Fruit fly (Drosophila melanogaster) whole organism, adult: ENCODE data around the gene ZAP3.
A peak's percentile ranks its signal among the peaks of the same experiment; 100 is the strongest.

Source experiments
- CG11617 ChIP-seq: fragments of 200-800 bp; sonication (Bioruptor generic); optimal IDR thresholded peaks from 2 replicates; lab custom pipeline; 2017; ENCODE audit warnings: mild to moderate bottlenecking, missing biosample characterization, missing genetic modification reagents, missing genetic modification characterization
- CG12768 ChIP-seq: fragments of 200-800 bp; sonication (Bioruptor generic); optimal IDR thresholded peaks from 2 replicates; lab custom pipeline; 2017; ENCODE audit warnings: missing biosample characterization, missing genetic modification characterization, mild to moderate bottlenecking, moderate library complexity, missing genetic modification reagents
- CG14711 ChIP-seq: fragments of 200-800 bp; sonication (Bioruptor generic); optimal IDR thresholded peaks from 2 replicates; lab custom pipeline; 2018; ENCODE audit warnings: missing biosample characterization, mild to moderate bottlenecking, missing genetic modification characterization, moderate library complexity
- CG1620 ChIP-seq: fragments of 200-800 bp; sonication (Bioruptor generic); optimal IDR thresholded peaks from 2 replicates; lab custom pipeline; 2016; ENCODE audit warnings: missing biosample characterization, missing genetic modification characterization
- CG33017 ChIP-seq: fragments of 200-800 bp; sonication (Bioruptor generic); optimal IDR thresholded peaks from 2 replicates; lab custom pipeline; 2018; ENCODE audit warnings: missing biosample characterization, mild to moderate bottlenecking, missing genetic modification characterization, moderate library complexity
- CG5204 ChIP-seq: fragments of 200-800 bp; sonication (Bioruptor generic); optimal IDR thresholded peaks from 2 replicates; lab custom pipeline; 2016; ENCODE audit warnings: missing biosample characterization, missing genetic modification characterization
- CG7045 ChIP-seq: fragments of 200-800 bp; sonication (Bioruptor generic); optimal IDR thresholded peaks from 2 replicates; lab custom pipeline; 2017; ENCODE audit warnings: missing biosample characterization, mild to moderate bottlenecking, missing genetic modification characterization
- CG7101 ChIP-seq: fragments of 200-800 bp; sonication (Bioruptor generic); optimal IDR thresholded peaks from 2 replicates; lab custom pipeline; 2018; ENCODE audit warnings: missing biosample characterization, mild to moderate bottlenecking, missing genetic modification characterization, moderate library complexity
- Clk ChIP-seq: fragments of 200-800 bp; sonication (Bioruptor generic); optimal IDR thresholded peaks from 2 replicates; lab custom pipeline; 2017; ENCODE audit warnings: missing biosample characterization, missing genetic modification characterization
- Crg-1 ChIP-seq: fragments of 200-800 bp; sonication (Bioruptor generic); optimal IDR thresholded peaks from 2 replicates; lab custom pipeline; 2016; ENCODE audit warnings: missing biosample characterization, missing genetic modification characterization
- Hr96 ChIP-seq: fragments of 200-800 bp; sonication (Bioruptor generic); optimal IDR thresholded peaks from 2 replicates; lab custom pipeline; 2016; ENCODE audit warnings: missing biosample characterization, missing genetic modification characterization
- Mnt ChIP-seq: fragments of 200-800 bp; sonication (Bioruptor generic); optimal IDR thresholded peaks from 2 replicates; lab custom pipeline; 2016; ENCODE audit warnings: missing biosample characterization, mild to moderate bottlenecking, missing genetic modification characterization
- bab1 ChIP-seq: fragments of 200-800 bp; sonication (Bioruptor generic); optimal IDR thresholded peaks from 3 replicates; lab custom pipeline; 2019; ENCODE audit warnings: missing biosample characterization, mild to moderate bottlenecking, missing genetic modification characterization, moderate library complexity
- cic ChIP-seq: fragments of 200-800 bp; sonication (Bioruptor generic); optimal IDR thresholded peaks from 2 replicates; lab custom pipeline; 2017; ENCODE audit warnings: missing biosample characterization, mild to moderate bottlenecking, missing genetic modification characterization, moderate library complexity
- cnc ChIP-seq, 2 experiments: fragments of >200 bp; optimal IDR thresholded peaks; 2 replicates each; lab custom pipeline; 2017
- kay ChIP-seq: fragments of 200-800 bp; sonication (Bioruptor generic); peaks from one replicate; lab custom pipeline; 2016; ENCODE audit warnings: missing biosample characterization, missing genetic modification characterization, borderline replicate concordance
- ovo ChIP-seq: fragments of 200-800 bp; sonication (Bioruptor generic); optimal IDR thresholded peaks from 2 replicates; lab custom pipeline; 2016; ENCODE audit warnings: missing biosample characterization, missing genetic modification characterization
- pad ChIP-seq: fragments of 200-800 bp; sonication (Bioruptor generic); optimal IDR thresholded peaks from 3 replicates; lab custom pipeline; 2017; ENCODE audit warnings: missing biosample characterization, missing genetic modification characterization, mild to moderate bottlenecking, moderate library complexity, missing genetic modification reagents
- tj ChIP-seq: fragments of 200-800 bp; sonication (Bioruptor generic); optimal IDR thresholded peaks from 3 replicates; lab custom pipeline; 2017; ENCODE audit warnings: missing biosample characterization, mild to moderate bottlenecking, missing genetic modification characterization, moderate library complexity
- toe ChIP-seq: fragments of 200-800 bp; sonication (Bioruptor generic); optimal IDR thresholded peaks from 2 replicates; lab custom pipeline; 2016; ENCODE audit warnings: missing biosample characterization, missing genetic modification characterization

ZAP3 gene

dm6 chrX:10082185-10082949 lies at the start of gene ZAP3:
Gene ZAP3 (minus strand): TSS chrX:10082492.
- TF ChIP-seq tj (GFP tag; lab: Kevin White, UChicago) (no peak), CG5204 (GFP tag; lab: Kevin White, UChicago) (no peak), CG7045 (GFP tag; lab: Kevin White, UChicago) (no peak), cnc (optimal IDR thresholded peaks at IDR 0.05; lab: Kevin White, UChicago) (no peak), bab1 (peak; percentile 40)

dm6 chrX:10127204-10127603 lies 44.9 kb upstream of the ZAP3 start:
- TF ChIP-seq tj (GFP tag; lab: Kevin White, UChicago): no peak
- no peak for TF ChIP-seq CG11617 (GFP tag; lab: Kevin White, UChicago)
- no peak for TF ChIP-seq Crg-1 (GFP tag; lab: Kevin White, UChicago)
- TF ChIP-seq bab1: no peak
- TF ChIP-seq Hr96 (GFP tag; lab: Kevin White, UChicago): no peak

- TF ChIP-seq bab1 (peak; percentile 79), tj (GFP tag; lab: Kevin White, UChicago) (peak; percentile 57), toe (GFP tag; lab: Kevin White, UChicago) (no peak), CG14711 (peak; percentile 5)
These were observed 43.3 kb upstream of the ZAP3 start for dm6 chrX:10125629-10126028.

- TF ChIP-seq CG12768 (no peak), CG7045 (GFP tag; lab: Kevin White, UChicago) (no peak), tj (GFP tag; lab: Kevin White, UChicago) (no peak), kay (GFP tag; lab: Kevin White, UChicago) (no peak), toe (GFP tag; lab: Kevin White, UChicago) (no peak), Mnt (GFP tag; lab: Kevin White, UChicago) (no peak), Clk (GFP tag; lab: Kevin White, UChicago) (no peak), Crg-1 (GFP tag; lab: Kevin White, UChicago) (no peak), CG5204 (GFP tag; lab: Kevin White, UChicago) (no peak), Hr96 (GFP tag; lab: Kevin White, UChicago) (no peak), pad (GFP tag; lab: Kevin White, UChicago) (no peak), cnc (optimal IDR thresholded peaks at IDR 0.05; lab: Kevin White, UChicago) (no peak), CG14711 (no peak), CG11617 (GFP tag; lab: Kevin White, UChicago) (no peak), ovo (GFP tag; lab: Kevin White, UChicago) (no peak), CG7101 (no peak), bab1 (no peak), CG1620 (GFP tag; lab: Kevin White, UChicago) (no peak), cic (GFP tag; lab: Kevin White, UChicago) (no peak), CG33017 (tag; lab: Kevin White, UChicago) (no peak)
These were observed 36.0 kb upstream of the ZAP3 start for dm6 chrX:10118333-10118732.

- TF ChIP-seq Hr96 (GFP tag; lab: Kevin White, UChicago): no peak
- TF ChIP-seq toe (GFP tag; lab: Kevin White, UChicago): no peak
- no peak for TF ChIP-seq CG14711
- TF ChIP-seq Mnt (GFP tag; lab: Kevin White, UChicago): no peak
- TF ChIP-seq Clk (GFP tag; lab: Kevin White, UChicago): no peak
- TF ChIP-seq CG7045 (GFP tag; lab: Kevin White, UChicago): no peak
- TF ChIP-seq pad (GFP tag; lab: Kevin White, UChicago): no peak
- TF ChIP-seq CG12768: no peak
- TF ChIP-seq CG33017 (tag; lab: Kevin White, UChicago): no peak
- TF ChIP-seq CG11617 (GFP tag; lab: Kevin White, UChicago): no peak
These were observed 33.4 kb upstream of the ZAP3 start for dm6 chrX:10115582-10116207.

- no peak for TF ChIP-seq bab1
- peak; percentile 88 for TF ChIP-seq tj (GFP tag; lab: Kevin White, UChicago)
These were observed 31.9 kb upstream of the ZAP3 start for dm6 chrX:10113910-10114790.

dm6 chrX:10110898-10111297 lies 28.6 kb upstream of the ZAP3 start:
- no peak for TF ChIP-seq tj (GFP tag; lab: Kevin White, UChicago)
- TF ChIP-seq CG14711: no peak
- TF ChIP-seq toe (GFP tag; lab: Kevin White, UChicago): no peak
- TF ChIP-seq pad (GFP tag; lab: Kevin White, UChicago): no peak
- TF ChIP-seq CG33017 (tag; lab: Kevin White, UChicago): no peak
- no peak for TF ChIP-seq Clk (GFP tag; lab: Kevin White, UChicago)
- TF ChIP-seq CG11617 (GFP tag; lab: Kevin White, UChicago): no peak
- TF ChIP-seq Hr96 (GFP tag; lab: Kevin White, UChicago): no peak
- no peak for TF ChIP-seq ovo (GFP tag; lab: Kevin White, UChicago)
